Worm (Caenorhabditis elegans) whole organism, early embryonic: Measurements from ENCODE around the gene oma-2.

Source experiments
- F13C5.2 ChIP-seq: sonication (generic microtip); optimal IDR thresholded peaks from 2 replicates; lab custom pipeline; 2017; ENCODE audit warnings: mild to moderate bottlenecking, missing genetic modification characterization, inconsistent platforms, missing compliant biosample characterization
- ama-1 ChIP-seq: fragments of 150-350 bp; optimal IDR thresholded peaks from 2 replicates; lab custom pipeline; 2014
- ets-7 ChIP-seq: sonication (generic microtip); optimal IDR thresholded peaks from 2 replicates; lab custom pipeline; 2016; ENCODE audit warnings: missing genotype, missing genetic modification characterization, missing compliant biosample characterization
- hmbx-1 ChIP-seq: sonication (generic microtip); optimal IDR thresholded peaks from 2 replicates; lab custom pipeline; 2016; ENCODE audit warnings: mild to moderate bottlenecking, missing genetic modification characterization, missing compliant biosample characterization
- hnd-1 ChIP-seq: sonication (generic microtip); optimal IDR thresholded peaks from 2 replicates; lab custom pipeline; 2016; ENCODE audit warnings: missing genetic modification characterization, missing compliant biosample characterization
- scrt-1 ChIP-seq: fragments of 200-800 bp; sonication (Bioruptor generic); IDR thresholded peaks from 2 replicates; pipeline ENCODE4 v1.3.6; 2022; ENCODE audit warnings: missing genetic modification characterization, missing compliant biosample characterization
- tbx-37 ChIP-seq: fragments of 200-800 bp; sonication (Bioruptor generic); conservative IDR thresholded peaks from 2 replicates; pipeline ENCODE4 v1.3.6; 2022; ENCODE audit warnings: missing genetic modification reagents, missing genetic modification characterization, missing compliant biosample characterization

DNA sequence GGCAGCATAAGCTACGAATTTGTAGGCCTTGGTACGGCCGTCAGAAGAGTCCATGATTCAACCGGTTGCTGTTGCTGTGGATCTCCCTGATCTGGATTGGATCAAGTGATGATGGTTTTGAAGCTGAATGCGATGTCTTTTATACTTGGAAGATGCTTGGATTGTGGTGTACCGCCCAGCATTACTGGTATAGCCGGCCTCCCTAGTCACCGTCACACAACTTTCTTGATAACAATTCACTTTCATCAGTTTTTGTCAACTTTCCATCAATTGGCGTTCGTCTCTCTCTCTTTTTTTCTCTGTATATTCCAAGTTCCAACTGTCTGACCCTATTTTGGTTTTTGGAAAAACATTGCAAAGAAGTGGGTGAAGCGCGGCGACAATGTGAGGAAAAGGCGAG is 21.6 kb downstream of the oma-2 start, which contains the start of gene col-43:
- no peak for TF ChIP-seq scrt-1 (GFP tag; lab: Robert Waterston, UW)
- TF ChIP-seq hmbx-1 (tag; lab: Kevin White, UChicago): no peak
- TF ChIP-seq ets-7 (tag; lab: Kevin White, UChicago): no peak
- TF ChIP-seq ama-1 (lab: Kevin White, UChicago): no peak
- TF ChIP-seq tbx-37 (GFP tag; lab: Robert Waterston, UW): no peak
- TF ChIP-seq hnd-1 (tag; lab: Kevin White, UChicago): no peak
- TF ChIP-seq F13C5.2 (tag; lab: Kevin White, UChicago): no peak
